Fruit fly (Drosophila melanogaster) whole organism, adult: ENCODE measurements around the gene COX7B.

ENCODE experiments used
- CG11617 ChIP-seq: fragments of 200-800 bp; sonication (Bioruptor generic); optimal IDR thresholded peaks from 2 replicates; lab custom pipeline; 2017; ENCODE audit warnings: mild to moderate bottlenecking, missing biosample characterization, missing genetic modification reagents, missing genetic modification characterization
- CG12768 ChIP-seq: fragments of 200-800 bp; sonication (Bioruptor generic); optimal IDR thresholded peaks from 2 replicates; lab custom pipeline; 2017; ENCODE audit warnings: missing biosample characterization, missing genetic modification characterization, mild to moderate bottlenecking, moderate library complexity, missing genetic modification reagents
- CG14711 ChIP-seq: fragments of 200-800 bp; sonication (Bioruptor generic); optimal IDR thresholded peaks from 2 replicates; lab custom pipeline; 2018; ENCODE audit warnings: missing biosample characterization, mild to moderate bottlenecking, missing genetic modification characterization, moderate library complexity
- CG1620 ChIP-seq: fragments of 200-800 bp; sonication (Bioruptor generic); optimal IDR thresholded peaks from 2 replicates; lab custom pipeline; 2016; ENCODE audit warnings: missing biosample characterization, missing genetic modification characterization
- CG33017 ChIP-seq: fragments of 200-800 bp; sonication (Bioruptor generic); optimal IDR thresholded peaks from 2 replicates; lab custom pipeline; 2018; ENCODE audit warnings: missing biosample characterization, mild to moderate bottlenecking, missing genetic modification characterization, moderate library complexity
- CG5204 ChIP-seq: fragments of 200-800 bp; sonication (Bioruptor generic); optimal IDR thresholded peaks from 2 replicates; lab custom pipeline; 2016; ENCODE audit warnings: missing biosample characterization, missing genetic modification characterization
- CG7045 ChIP-seq: fragments of 200-800 bp; sonication (Bioruptor generic); optimal IDR thresholded peaks from 2 replicates; lab custom pipeline; 2017; ENCODE audit warnings: missing biosample characterization, mild to moderate bottlenecking, missing genetic modification characterization
- CG7101 ChIP-seq: fragments of 200-800 bp; sonication (Bioruptor generic); optimal IDR thresholded peaks from 2 replicates; lab custom pipeline; 2018; ENCODE audit warnings: missing biosample characterization, mild to moderate bottlenecking, missing genetic modification characterization, moderate library complexity
- Clk ChIP-seq: fragments of 200-800 bp; sonication (Bioruptor generic); optimal IDR thresholded peaks from 2 replicates; lab custom pipeline; 2017; ENCODE audit warnings: missing biosample characterization, missing genetic modification characterization
- Crg-1 ChIP-seq: fragments of 200-800 bp; sonication (Bioruptor generic); optimal IDR thresholded peaks from 2 replicates; lab custom pipeline; 2016; ENCODE audit warnings: missing biosample characterization, missing genetic modification characterization
- Hr96 ChIP-seq: fragments of 200-800 bp; sonication (Bioruptor generic); optimal IDR thresholded peaks from 2 replicates; lab custom pipeline; 2016; ENCODE audit warnings: missing biosample characterization, missing genetic modification characterization
- Mnt ChIP-seq: fragments of 200-800 bp; sonication (Bioruptor generic); optimal IDR thresholded peaks from 2 replicates; lab custom pipeline; 2016; ENCODE audit warnings: missing biosample characterization, mild to moderate bottlenecking, missing genetic modification characterization
- bab1 ChIP-seq: fragments of 200-800 bp; sonication (Bioruptor generic); optimal IDR thresholded peaks from 3 replicates; lab custom pipeline; 2019; ENCODE audit warnings: missing biosample characterization, mild to moderate bottlenecking, missing genetic modification characterization, moderate library complexity
- cic ChIP-seq: fragments of 200-800 bp; sonication (Bioruptor generic); optimal IDR thresholded peaks from 2 replicates; lab custom pipeline; 2017; ENCODE audit warnings: missing biosample characterization, mild to moderate bottlenecking, missing genetic modification characterization, moderate library complexity
- cnc ChIP-seq, 2 experiments: fragments of >200 bp; optimal IDR thresholded peaks; 2 replicates each; lab custom pipeline; 2017
- kay ChIP-seq: fragments of 200-800 bp; sonication (Bioruptor generic); peaks from one replicate; lab custom pipeline; 2016; ENCODE audit warnings: missing biosample characterization, missing genetic modification characterization, borderline replicate concordance
- ovo ChIP-seq: fragments of 200-800 bp; sonication (Bioruptor generic); optimal IDR thresholded peaks from 2 replicates; lab custom pipeline; 2016; ENCODE audit warnings: missing biosample characterization, missing genetic modification characterization
- pad ChIP-seq: fragments of 200-800 bp; sonication (Bioruptor generic); optimal IDR thresholded peaks from 3 replicates; lab custom pipeline; 2017; ENCODE audit warnings: missing biosample characterization, missing genetic modification characterization, mild to moderate bottlenecking, moderate library complexity, missing genetic modification reagents
- tj ChIP-seq: fragments of 200-800 bp; sonication (Bioruptor generic); optimal IDR thresholded peaks from 3 replicates; lab custom pipeline; 2017; ENCODE audit warnings: missing biosample characterization, mild to moderate bottlenecking, missing genetic modification characterization, moderate library complexity
- toe ChIP-seq: fragments of 200-800 bp; sonication (Bioruptor generic); optimal IDR thresholded peaks from 2 replicates; lab custom pipeline; 2016; ENCODE audit warnings: missing biosample characterization, missing genetic modification characterization

The COX7B gene

DNA sequence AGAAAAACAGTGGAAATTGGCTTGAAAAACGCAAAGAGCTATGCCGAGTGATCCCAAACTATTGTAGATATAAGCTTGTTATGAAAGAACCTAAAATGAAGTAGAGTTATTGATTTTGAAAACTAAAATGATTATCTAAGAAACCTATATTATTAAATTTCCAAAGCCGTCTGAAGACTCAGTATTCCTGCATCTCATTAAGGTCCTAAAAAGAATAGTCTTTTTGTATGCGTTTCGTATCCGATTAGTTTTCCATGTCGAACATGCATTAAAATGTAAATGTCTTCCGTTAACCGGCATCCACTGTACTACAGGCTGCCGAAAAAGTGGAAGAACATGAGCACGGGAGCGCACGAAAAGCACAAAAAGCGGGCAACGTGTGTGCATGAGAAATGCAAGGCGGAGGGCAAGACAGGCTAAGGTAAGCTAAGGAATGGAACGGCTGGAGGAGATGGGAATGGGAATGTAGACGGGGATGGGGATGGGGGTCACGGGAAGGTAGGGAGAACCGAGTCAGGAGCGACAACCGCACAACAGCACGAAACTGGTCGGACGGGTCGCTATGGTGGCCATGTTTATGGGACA is 4.6 kb upstream of the COX7B start:
- TF ChIP-seq toe (GFP tag; lab: Kevin White, UChicago) (no peak), Clk (GFP tag; lab: Kevin White, UChicago) (no peak), CG12768 (GFP tag; lab: Kevin White, UChicago) (no peak), pad (GFP tag; lab: Kevin White, UChicago) (no peak), CG7101 (tag; lab: Kevin White, UChicago) (no peak), Mnt (no peak), CG14711 (tag; lab: Kevin White, UChicago) (no peak), CG7045 (GFP tag; lab: Kevin White, UChicago) (no peak), CG11617 (GFP tag; lab: Kevin White, UChicago) (no peak), CG5204 (GFP tag; lab: Kevin White, UChicago) (no peak), ovo (GFP tag; lab: Kevin White, UChicago) (no peak), CG33017 (tag; lab: Kevin White, UChicago) (no peak), bab1 (GFP tag; lab: Kevin White, UChicago) (no peak), tj (GFP tag; lab: Kevin White, UChicago) (no peak), Crg-1 (no peak), cic (GFP tag; lab: Kevin White, UChicago) (no peak), kay (no peak)

DNA sequence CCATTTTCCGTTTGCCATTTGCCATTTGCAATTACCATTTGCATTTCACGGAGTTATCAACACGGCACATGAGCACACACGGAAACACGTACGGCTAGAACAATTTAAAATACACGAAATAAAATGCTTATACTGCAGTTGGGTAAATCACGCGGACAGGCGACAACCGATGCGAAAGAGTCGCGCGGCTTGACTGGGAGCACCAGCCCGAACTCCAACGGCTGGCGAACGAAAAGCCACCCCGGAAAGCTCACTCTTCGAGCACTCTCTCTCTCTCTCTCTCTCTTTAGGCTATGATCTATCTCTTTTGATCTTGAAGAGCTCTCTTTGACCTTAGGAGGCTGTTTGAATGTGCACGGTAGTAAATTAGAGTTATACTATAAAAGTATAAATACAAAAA is 4.0 kb upstream of the COX7B start, which contains the start of gene blot:
TSS of gene blot (minus strand) at position 196 of the 400 bp plus-strand sequence.
- TF ChIP-seq toe (GFP tag; lab: Kevin White, UChicago) (no peak), Clk (GFP tag; lab: Kevin White, UChicago) (no peak), Mnt (peak; percentile 45), bab1 (GFP tag; lab: Kevin White, UChicago) (peak; percentile 59), CG12768 (GFP tag; lab: Kevin White, UChicago) (peak; percentile 18), CG7101 (tag; lab: Kevin White, UChicago) (peak; percentile 3), cnc (optimal IDR thresholded peaks at IDR 0.05; lab: Kevin White, UChicago) (no peak), ovo (GFP tag; lab: Kevin White, UChicago) (no peak), CG7045 (GFP tag; lab: Kevin White, UChicago) (no peak), tj (GFP tag; lab: Kevin White, UChicago) (peak; percentile 82), Hr96 (GFP tag; lab: Kevin White, UChicago) (no peak)

DNA sequence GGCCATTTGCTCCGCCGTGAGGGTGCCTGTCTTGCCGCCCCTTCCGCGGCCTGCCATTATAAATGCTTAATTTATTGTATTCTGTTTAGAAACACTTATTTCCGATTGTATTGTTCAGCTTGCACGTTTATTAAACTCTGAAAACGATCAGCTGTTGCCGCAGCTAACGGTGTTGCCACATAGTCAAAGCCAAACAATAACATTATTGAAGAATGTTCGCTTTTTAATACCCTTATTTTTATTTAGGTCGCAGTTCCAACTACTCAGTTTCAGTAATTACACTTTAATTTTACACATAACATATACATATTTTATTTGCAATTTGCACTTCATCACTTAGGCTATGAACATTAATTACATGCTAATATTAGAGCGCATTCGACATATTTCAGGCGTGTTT is 1.7 kb downstream of the COX7B start, which contains the start of gene Polr3G:
TSS of gene Polr3G (minus strand) at position 118 of the 400 bp plus-strand sequence.
- TF ChIP-seq Mnt (peak; percentile 4), CG11617 (GFP tag; lab: Kevin White, UChicago) (peak; percentile 18), tj (GFP tag; lab: Kevin White, UChicago) (no peak), ovo (GFP tag; lab: Kevin White, UChicago) (no peak), bab1 (GFP tag; lab: Kevin White, UChicago) (peak; percentile 21), CG7101 (tag; lab: Kevin White, UChicago) (peak; percentile 10), cnc (optimal IDR thresholded peaks at IDR 0.05; lab: Kevin White, UChicago) (no peak)

DNA sequence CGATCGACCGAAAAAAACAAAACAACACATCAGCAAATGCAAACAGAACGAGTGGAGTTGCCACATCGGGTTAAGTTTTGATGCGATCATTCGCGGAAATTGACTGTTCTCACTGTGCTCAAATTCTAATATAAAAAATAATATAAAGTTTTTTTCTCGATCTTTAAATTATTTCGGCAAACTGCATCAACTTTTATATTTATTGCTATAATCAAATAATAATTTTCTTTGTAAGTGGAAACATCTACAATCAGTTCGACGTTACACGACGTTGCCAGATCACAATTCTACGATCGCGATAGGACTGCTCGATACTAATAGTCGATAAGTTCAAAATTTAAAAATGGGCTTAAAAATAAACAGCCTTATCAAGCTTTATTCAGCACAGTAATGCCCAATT is 3.5 kb downstream of the COX7B start, which contains the start of gene Gorab:
TSS of gene Gorab (minus strand) at position 58 of the 400 bp plus-strand sequence.
- TF ChIP-seq Hr96 (GFP tag; lab: Kevin White, UChicago) (peak; percentile 55), Crg-1 (peak; percentile 67), CG11617 (GFP tag; lab: Kevin White, UChicago) (peak; percentile 74), tj (GFP tag; lab: Kevin White, UChicago) (peak; percentile 61), Clk (GFP tag; lab: Kevin White, UChicago) (peak; percentile 58), cic (GFP tag; lab: Kevin White, UChicago) (no peak), CG7101 (tag; lab: Kevin White, UChicago) (peak; percentile 79), CG5204 (GFP tag; lab: Kevin White, UChicago) (no peak), kay (no peak), cnc (optimal IDR thresholded peaks at IDR 0.05; lab: Kevin White, UChicago) (no peak), CG1620 (GFP tag; lab: Kevin White, UChicago) (peak; percentile 87), CG12768 (GFP tag; lab: Kevin White, UChicago) (peak; percentile 4), pad (GFP tag; lab: Kevin White, UChicago) (peak; percentile 54), toe (GFP tag; lab: Kevin White, UChicago) (peak; percentile 76), CG7045 (GFP tag; lab: Kevin White, UChicago) (peak; percentile 73), ovo (GFP tag; lab: Kevin White, UChicago) (peak; percentile 43), CG33017 (tag; lab: Kevin White, UChicago) (peak; percentile 59), CG14711 (tag; lab: Kevin White, UChicago) (peak; percentile 82), Mnt (peak; percentile 63), bab1 (GFP tag; lab: Kevin White, UChicago) (peak; percentile 88)

DNA sequence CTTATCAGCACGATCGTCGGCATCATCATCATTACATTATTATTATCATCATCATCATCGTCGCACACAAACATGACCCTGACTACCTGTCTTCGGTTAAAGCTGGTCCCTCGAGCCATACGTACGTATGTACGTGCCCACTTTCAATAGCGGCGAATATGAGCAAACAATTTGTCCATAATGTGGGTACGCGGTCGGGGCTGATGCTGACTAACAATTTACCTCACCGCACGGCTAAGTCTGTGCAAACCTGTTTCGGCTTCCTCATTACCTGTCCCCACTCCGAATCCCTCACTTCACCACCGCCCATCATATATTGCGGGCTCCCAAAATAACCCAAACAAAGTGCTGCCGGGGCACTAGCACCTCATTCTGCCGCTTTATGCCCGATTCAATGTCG is 5.1 kb downstream of the COX7B start:
- TF ChIP-seq CG33017 (tag; lab: Kevin White, UChicago) (no peak), CG7101 (tag; lab: Kevin White, UChicago) (no peak), CG1620 (GFP tag; lab: Kevin White, UChicago) (no peak), bab1 (GFP tag; lab: Kevin White, UChicago) (no peak), Crg-1 (no peak), CG14711 (tag; lab: Kevin White, UChicago) (no peak), CG12768 (GFP tag; lab: Kevin White, UChicago) (no peak), Clk (GFP tag; lab: Kevin White, UChicago) (no peak), CG5204 (GFP tag; lab: Kevin White, UChicago) (no peak), cic (GFP tag; lab: Kevin White, UChicago) (no peak), toe (GFP tag; lab: Kevin White, UChicago) (no peak), CG7045 (GFP tag; lab: Kevin White, UChicago) (no peak), cnc (optimal IDR thresholded peaks at IDR 0.05; lab: Kevin White, UChicago) (no peak), Hr96 (GFP tag; lab: Kevin White, UChicago) (no peak), kay (no peak), CG11617 (GFP tag; lab: Kevin White, UChicago) (no peak), ovo (GFP tag; lab: Kevin White, UChicago) (no peak), tj (GFP tag; lab: Kevin White, UChicago) (no peak)
